Worm (Caenorhabditis elegans) whole organism, L3 larva: ENCODE data around the gene F38B6.6.

Experiments used
- R02D3.7 ChIP-seq: fragments of 150-350 bp; optimal IDR thresholded peaks from 2 replicates; lab custom pipeline; 2014; ENCODE audit warnings: missing biosample characterization, missing genetic modification characterization
- ZK546.5 ChIP-seq: sonication (generic microtip); optimal IDR thresholded peaks from 2 replicates; lab custom pipeline; 2017; ENCODE audit warnings: missing biosample characterization, missing genetic modification characterization
- ama-1 ChIP-seq: fragments of 150-350 bp; optimal IDR thresholded peaks from 2 replicates; lab custom pipeline; 2018
- ceh-16 ChIP-seq: sonication (generic microtip); optimal IDR thresholded peaks from 2 replicates; lab custom pipeline; 2017; ENCODE audit warnings: missing biosample characterization, missing genetic modification characterization
- ceh-28 ChIP-seq: fragments of 150-350 bp; optimal IDR thresholded peaks from 2 replicates; lab custom pipeline; 2014; ENCODE audit warnings: missing biosample characterization, missing genetic modification reagents, missing genetic modification characterization
- ceh-82 ChIP-seq: fragments of 150-350 bp; optimal IDR thresholded peaks from 2 replicates; lab custom pipeline; 2014; ENCODE audit warnings: missing biosample characterization, missing genetic modification characterization
- ceh-9 ChIP-seq: sonication (generic microtip); optimal IDR thresholded peaks from 2 replicates; lab custom pipeline; 2018; ENCODE audit warnings: missing biosample characterization, missing genetic modification characterization
- daf-12 ChIP-seq: fragments of 150-350 bp; optimal IDR thresholded peaks from 2 replicates; lab custom pipeline; 2014; ENCODE audit warnings: missing biosample characterization, missing genetic modification reagents, missing genetic modification characterization
- egl-27 ChIP-seq: sonication (generic microtip); optimal IDR thresholded peaks from 4 replicates; lab custom pipeline; 2017; ENCODE audit warnings: missing biosample characterization, missing genetic modification reagents, missing genetic modification characterization
- egl-5 ChIP-seq: fragments of 150-350 bp; optimal IDR thresholded peaks from 2 replicates; lab custom pipeline; 2017; ENCODE audit warnings: missing biosample characterization, missing genetic modification reagents, missing genetic modification characterization, inconsistent platforms
- elt-1 ChIP-seq: fragments of 150-350 bp; optimal IDR thresholded peaks from 2 replicates; lab custom pipeline; 2014; ENCODE audit warnings: missing biosample characterization, missing genetic modification characterization
- elt-2 ChIP-seq: sonication (generic microtip); optimal IDR thresholded peaks from 2 replicates; lab custom pipeline; 2016; ENCODE audit warnings: missing genetic modification reagents, mild to moderate bottlenecking, missing genetic modification characterization, missing compliant biosample characterization
- elt-3 ChIP-seq, 3 experiments: fragments of 150-350 bp in 1 of 3; sonication (generic microtip) in 2 of 3; optimal IDR thresholded peaks; 2 replicates in 2 of 3; 4 replicates in 1 of 3; lab custom pipeline; 2014 to 2017; ENCODE audit warnings: missing biosample characterization in 3 of 3, missing genetic modification characterization in 3 of 3
- eor-1 ChIP-seq, 2 experiments: fragments of 150-350 bp; optimal IDR thresholded peaks; 2 replicates each; lab custom pipeline; 2014 to 2018; ENCODE audit warnings: missing biosample characterization in 2 of 2, missing genetic modification characterization in 2 of 2
- fkh-10 ChIP-seq: sonication (generic microtip); optimal IDR thresholded peaks from 2 replicates; lab custom pipeline; 2017; ENCODE audit warnings: missing biosample characterization, missing genetic modification reagents, missing genetic modification characterization
- fkh-2 ChIP-seq: fragments of 150-350 bp; optimal IDR thresholded peaks from 2 replicates; lab custom pipeline; 2014; ENCODE audit warnings: missing biosample characterization, missing genetic modification reagents, missing genetic modification characterization
- fos-1 ChIP-seq: fragments of 150-350 bp; optimal IDR thresholded peaks from 2 replicates; lab custom pipeline; 2014; ENCODE audit warnings: missing biosample characterization, missing genetic modification characterization
- hmg-11 ChIP-seq: sonication (generic microtip); optimal IDR thresholded peaks from 2 replicates; lab custom pipeline; 2016; ENCODE audit warnings: missing genetic modification characterization, missing compliant biosample characterization
- jun-1 ChIP-seq: fragments of 150-350 bp; optimal IDR thresholded peaks from 2 replicates; lab custom pipeline; 2014; ENCODE audit warnings: missing biosample characterization, missing genetic modification reagents, missing genetic modification characterization
- lin-39 ChIP-seq: fragments of 150-350 bp; optimal IDR thresholded peaks from 2 replicates; lab custom pipeline; 2018; ENCODE audit warnings: missing biosample characterization, missing genetic modification reagents, missing genetic modification characterization
- lsy-12 ChIP-seq: sonication (generic microtip); optimal IDR thresholded peaks from 2 replicates; lab custom pipeline; 2016; ENCODE audit warnings: mild to moderate bottlenecking, missing genetic modification characterization, missing compliant biosample characterization
- mdl-1 ChIP-seq: fragments of 150-350 bp; optimal IDR thresholded peaks from 2 replicates; lab custom pipeline; 2014; ENCODE audit warnings: missing biosample characterization, missing genetic modification characterization
- mml-1 ChIP-seq: fragments of 150-350 bp; sonication (generic microtip); optimal IDR thresholded peaks from 3 replicates; lab custom pipeline; 2014; ENCODE audit warnings: missing biosample characterization, missing genetic modification characterization
- nhr-11 ChIP-seq: fragments of 150-350 bp; optimal IDR thresholded peaks from 2 replicates; lab custom pipeline; 2014; ENCODE audit warnings: missing biosample characterization, missing genetic modification characterization
- nhr-23 ChIP-seq: fragments of 150-350 bp; optimal IDR thresholded peaks from 2 replicates; lab custom pipeline; 2014; ENCODE audit warnings: missing biosample characterization, missing genetic modification reagents, missing genetic modification characterization
- nhr-25 ChIP-seq: sonication (generic microtip); optimal IDR thresholded peaks from 2 replicates; lab custom pipeline; 2017; ENCODE audit warnings: missing biosample characterization, missing genetic modification characterization
- nhr-28 ChIP-seq: fragments of 150-350 bp; optimal IDR thresholded peaks from 2 replicates; lab custom pipeline; 2014; ENCODE audit warnings: missing biosample characterization, missing genetic modification characterization
- nhr-43 ChIP-seq: sonication (generic microtip); optimal IDR thresholded peaks from 2 replicates; lab custom pipeline; 2016; ENCODE audit warnings: mild to moderate bottlenecking, missing genetic modification characterization, missing compliant biosample characterization; ENCODE audit not compliant: poor library complexity, severe bottlenecking
- nhr-67 ChIP-seq: fragments of 150-350 bp; optimal IDR thresholded peaks from 2 replicates; lab custom pipeline; 2014; ENCODE audit warnings: missing biosample characterization, missing genetic modification characterization
- nhr-76 ChIP-seq: fragments of 150-350 bp; sonication (generic microtip); optimal IDR thresholded peaks from 5 replicates; lab custom pipeline; 2014; ENCODE audit warnings: missing biosample characterization, missing genetic modification characterization
- nhr-77 ChIP-seq: fragments of 150-350 bp; optimal IDR thresholded peaks from 2 replicates; lab custom pipeline; 2014; ENCODE audit warnings: missing biosample characterization, missing genetic modification characterization
- pha-4 ChIP-seq: fragments of 150-350 bp; optimal IDR thresholded peaks from 2 replicates; lab custom pipeline; 2014; ENCODE audit warnings: missing biosample characterization, missing genetic modification reagents, missing genetic modification characterization
- pqm-1 ChIP-seq: fragments of 150-350 bp; optimal IDR thresholded peaks from 2 replicates; lab custom pipeline; 2017; ENCODE audit warnings: missing biosample characterization, missing genetic modification characterization, inconsistent platforms
- skn-1 ChIP-seq: fragments of 150-350 bp; optimal IDR thresholded peaks from 2 replicates; lab custom pipeline; 2014; ENCODE audit warnings: missing biosample characterization, missing genetic modification characterization
- snpc-4 ChIP-seq: fragments of 150-350 bp; optimal IDR thresholded peaks from 2 replicates; lab custom pipeline; 2014; ENCODE audit warnings: missing biosample characterization, missing genetic modification characterization
- tbx-2 ChIP-seq: sonication (generic microtip); optimal IDR thresholded peaks from 2 replicates; lab custom pipeline; 2016; ENCODE audit warnings: mild to moderate bottlenecking, missing genetic modification characterization, missing compliant biosample characterization
- unc-39 ChIP-seq: sonication (generic microtip); optimal IDR thresholded peaks from 4 replicates; lab custom pipeline; 2017; ENCODE audit warnings: missing biosample characterization, missing genetic modification characterization
- ztf-4 ChIP-seq: fragments of 150-350 bp; optimal IDR thresholded peaks from 2 replicates; lab custom pipeline; 2014; ENCODE audit warnings: missing biosample characterization, missing genetic modification characterization

F38B6.6 gene

ce11 chrX:6654139-6654538, 35.7 kb downstream of the F38B6.6 start:
- TF ChIP-seq snpc-4 (no peak), elt-2 (tag; lab: Kevin White, UChicago) (peak; percentile 80), pqm-1 (tag; lab: Kevin White, UChicago) (peak; percentile 66)

ce11 chrX:6653173-6653572, 36.7 kb downstream of the F38B6.6 start:
- peak; percentile 6 for TF ChIP-seq elt-1 (tag; lab: Kevin White, UChicago)
- peak; percentile 75 for TF ChIP-seq elt-2 (tag; lab: Kevin White, UChicago)
- no peak for TF ChIP-seq mml-1 (tag; lab: Kevin White, UChicago)
- TF ChIP-seq pha-4 (tag; lab: Kevin White, UChicago) = peak; percentile 67
- TF ChIP-seq pqm-1 (tag; lab: Kevin White, UChicago) = peak; percentile 54
- TF ChIP-seq, all 47 proteins: peak for 4

- TF ChIP-seq nhr-43 (tag; lab: Kevin White, UChicago) (peak; percentile 66), nhr-25 (tag; lab: Kevin White, UChicago) (no peak), fkh-10 (no peak), nhr-23 (peak; percentile 10), nhr-76 (no peak)
These were observed 40.3 kb downstream of the F38B6.6 start for ce11 chrX:6649573-6649972.

- peak; percentile 14 for TF ChIP-seq pha-4 (tag; lab: Kevin White, UChicago)
- no peak for TF ChIP-seq ceh-16 (tag; lab: Kevin White, UChicago)
- no peak for TF ChIP-seq ama-1 (lab: Kevin White, UChicago)
- peak; percentile 64 for TF ChIP-seq pqm-1 (tag; lab: Kevin White, UChicago)
- no peak for TF ChIP-seq ceh-9
- TF ChIP-seq eor-1 (tag; optimal IDR thresholded peaks at IDR 0.05; lab: Kevin White, UChicago) = no peak
- peak; percentile 63 for TF ChIP-seq elt-2 (tag; lab: Kevin White, UChicago)
- TF ChIP-seq, all 47 proteins: peak for 3
These were observed 43.4 kb downstream of the F38B6.6 start for ce11 chrX:6646387-6647061.

- TF ChIP-seq elt-2 (tag; lab: Kevin White, UChicago) (peak; percentile 86), pha-4 (tag; lab: Kevin White, UChicago) (peak; percentile 96), nhr-76 (no peak), hmg-11 (tag; lab: Kevin White, UChicago) (no peak), egl-5 (no peak), elt-3 (tag; optimal IDR thresholded peaks at IDR 0.05; lab: Kevin White, UChicago) (no peak), lin-39 (no peak), unc-39 (tag; lab: Kevin White, UChicago) (no peak), nhr-23 (no peak), egl-27 (tag; lab: Kevin White, UChicago) (no peak), pqm-1 (tag; lab: Kevin White, UChicago) (peak; percentile 76), daf-12 (tag; lab: Kevin White, UChicago) (no peak), tbx-2 (tag; lab: Kevin White, UChicago) (no peak)
- TF ChIP-seq, all 47 proteins: peak for 3
These were observed 44.7 kb downstream of the F38B6.6 start, which contains the start of gene C56E10.3 for ce11 chrX:6644971-6645704. Gene C56E10.3, plus strand, starts transcription at chrX:6645654.

- TF ChIP-seq jun-1 = no peak
- TF ChIP-seq nhr-43 (tag; lab: Kevin White, UChicago) = no peak
- TF ChIP-seq ceh-82 (tag; lab: Kevin White, UChicago) = no peak
- TF ChIP-seq nhr-23 = peak; percentile 29
- no peak for TF ChIP-seq fos-1
- no peak for TF ChIP-seq nhr-28 (tag; lab: Kevin White, UChicago)
- TF ChIP-seq ceh-28 (tag; lab: Kevin White, UChicago) = no peak
- TF ChIP-seq nhr-77 (tag; lab: Kevin White, UChicago) = no peak
- no peak for TF ChIP-seq ceh-16 (tag; lab: Kevin White, UChicago)
- TF ChIP-seq skn-1 (tag; lab: Kevin White, UChicago) = peak; percentile 41
- TF ChIP-seq eor-1 (tag; optimal IDR thresholded peaks at IDR 0.05; lab: Kevin White, UChicago) = no peak
- no peak for TF ChIP-seq pqm-1 (tag; lab: Kevin White, UChicago)
- no peak for TF ChIP-seq fkh-2 (tag; lab: Kevin White, UChicago)
- TF ChIP-seq mdl-1 (tag; lab: Kevin White, UChicago) = peak; percentile 34
- no peak for TF ChIP-seq tbx-2 (tag; lab: Kevin White, UChicago)
- TF ChIP-seq nhr-67 (tag; lab: Kevin White, UChicago) = no peak
- TF ChIP-seq elt-2 (tag; lab: Kevin White, UChicago) = peak; percentile 49
- TF ChIP-seq nhr-25 (tag; lab: Kevin White, UChicago) = peak; percentile 49
- TF ChIP-seq R02D3.7 (tag; lab: Kevin White, UChicago) = no peak
- TF ChIP-seq pha-4 (tag; lab: Kevin White, UChicago) = peak; percentile 65
- TF ChIP-seq mml-1 (tag; lab: Kevin White, UChicago) = no peak
- no peak for TF ChIP-seq elt-3 (tag; optimal IDR thresholded peaks at IDR 0.05; lab: Kevin White, UChicago)
- no peak for TF ChIP-seq daf-12 (tag; lab: Kevin White, UChicago)
- TF ChIP-seq lsy-12 (tag; lab: Kevin White, UChicago) = no peak
- no peak for TF ChIP-seq snpc-4
- TF ChIP-seq nhr-11 (tag; lab: Kevin White, UChicago) = no peak
- TF ChIP-seq ztf-4 (tag; lab: Kevin White, UChicago) = no peak
- TF ChIP-seq nhr-76 = no peak
- no peak for TF ChIP-seq ZK546.5 (tag; lab: Kevin White, UChicago)
These were observed 47.1 kb downstream of the F38B6.6 start for ce11 chrX:6642798-6643197.
